Fruit fly (Drosophila melanogaster): ENCODE measurements around the gene Xrcc2.
A peak's percentile ranks its signal among the peaks of the same experiment; 100 is the strongest.

The Xrcc2 gene

DNA sequence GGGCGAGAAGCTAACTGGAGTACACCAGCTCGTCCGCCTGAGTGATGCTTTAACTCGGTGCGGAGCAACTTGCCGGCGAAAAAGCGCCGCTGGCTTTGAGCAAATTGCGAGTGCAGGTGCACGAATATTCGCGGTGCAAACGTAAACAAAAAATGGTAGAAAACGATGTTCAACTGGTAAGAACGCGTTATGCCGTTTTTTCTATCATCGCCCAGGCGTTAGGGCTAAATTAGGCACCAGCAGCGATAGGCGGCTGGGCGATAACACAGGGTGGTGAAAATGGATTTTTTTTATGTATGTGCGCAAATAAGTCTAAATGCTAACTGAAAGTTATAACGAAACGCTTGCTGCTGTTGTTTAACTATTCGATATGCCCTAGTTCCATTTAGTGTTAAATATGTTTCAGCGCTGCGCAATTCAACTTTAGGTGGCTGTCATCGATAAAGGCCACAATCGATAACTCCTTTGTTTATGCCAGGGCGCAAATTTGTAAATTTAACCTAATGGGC is at the start of gene Xrcc2, which contains the start of gene Pgant7:
Gene Xrcc2, plus strand, starts transcription at position 449 of the 509 bp plus-strand sequence.
Gene Pgant7, minus strand, starts transcription at position 308 of the 509 bp plus-strand sequence.
- TF ChIP-seq CG17612 (GFP tag; IDR thresholded peaks at IDR 0.05) (no peak), MBD-R2 (GFP tag; IDR thresholded peaks at IDR 0.05) (peak; percentile 65; the same call in 1 of the 2 replicates), row (GFP tag; IDR thresholded peaks at IDR 0.05) (0 out of 3 replicates have a peak, but pooled peaks have one; percentile 26), CG17186 (GFP tag; optimal IDR thresholded peaks at IDR 0.05) (peak; percentile 92), gfzf (GFP tag; optimal IDR thresholded peaks at IDR 0.05) (peak; percentile 88), Fer2 (tag; optimal IDR thresholded peaks at IDR 0.05) (no peak), CG2116 (GFP tag; optimal IDR thresholded peaks at IDR 0.05) (peak; percentile 79), CG13424 (tag; optimal IDR thresholded peaks at IDR 0.05) (no peak), org-1 (GFP tag; optimal IDR thresholded peaks at IDR 0.05) (no peak), CG42726 (GFP tag; IDR thresholded peaks at IDR 0.05; ENCODE audit: partially characterized antibody) (no peak), phol (tag; optimal IDR thresholded peaks at IDR 0.05) (peak; percentile 39), CG3065 (GFP tag; optimal IDR thresholded peaks at IDR 0.05) (no peak), Opbp (GFP tag; IDR thresholded peaks at IDR 0.05; ENCODE audit: partially characterized antibody) (peak; percentile 55; the same call in 1 of the 3 replicates), CG2129 (GFP tag; IDR thresholded peaks at IDR 0.05; ENCODE audit: partially characterized antibody) (peak; percentile 34; the same call in 1 of the 2 replicates), tup (GFP tag; optimal IDR thresholded peaks at IDR 0.05) (no peak), Sin3A (optimal IDR thresholded peaks at IDR 0.05) (peak; percentile 85), Myb (GFP tag; optimal IDR thresholded peaks at IDR 0.05) (peak; percentile 7), CG15479 (GFP tag; optimal IDR thresholded peaks at IDR 0.05) (peak; percentile 14), trem (tag; optimal IDR thresholded peaks at IDR 0.05) (peak; percentile 56), mld (GFP tag; IDR thresholded peaks at IDR 0.05; ENCODE audit: partially characterized antibody) (peak; percentile 48; the same call in 1 of the 3 replicates), Ets65A (GFP tag) (no peak), sens (GFP tag) (no peak), HmgZ (tag; optimal IDR thresholded peaks at IDR 0.05) (peak; percentile 1), peb (GFP tag; IDR thresholded peaks at IDR 0.05) (no peak), CG13287 (GFP tag; IDR thresholded peaks at IDR 0.05; ENCODE audit: partially characterized antibody) (peak; percentile 88), da (GFP tag; optimal IDR thresholded peaks at IDR 0.05) (no peak), inv (GFP tag; IDR thresholded peaks at IDR 0.05; ENCODE audit: partially characterized antibody) (peak; percentile 32; the same call in 1 of the 2 replicates), Deaf1 (tag; optimal IDR thresholded peaks at IDR 0.05) (peak; percentile 8), nerfin-1 (tag; optimal IDR thresholded peaks at IDR 0.05) (no peak), kah (GFP tag; optimal IDR thresholded peaks at IDR 0.05) (peak; percentile 67), crp (GFP tag; optimal IDR thresholded peaks at IDR 0.05) (no peak), NK7.1 (GFP tag; optimal IDR thresholded peaks at IDR 0.05) (no peak), CG11504 (tag; optimal IDR thresholded peaks at IDR 0.05) (peak; percentile 73), Side (GFP tag; optimal IDR thresholded peaks at IDR 0.05) (no peak), CG14667 (GFP tag; IDR thresholded peaks at IDR 0.05) (no peak), CG15601 (tag; optimal IDR thresholded peaks at IDR 0.05) (peak; percentile 46), CG17829 (tag; optimal IDR thresholded peaks at IDR 0.05) (peak; percentile 20), E2f2 (GFP tag; IDR thresholded peaks at IDR 0.05) (peak; percentile 85), CG7987 (GFP tag; optimal IDR thresholded peaks at IDR 0.05) (no peak), CG7556 (GFP tag; optimal IDR thresholded peaks at IDR 0.05) (no peak), tna (GFP tag; IDR thresholded peaks at IDR 0.05; ENCODE audit: partially characterized antibody) (peak; percentile 59; the same call in 1 of the 2 replicates), CG33557 (GFP tag; optimal IDR thresholded peaks at IDR 0.05) (no peak), sc (optimal IDR thresholded peaks at IDR 0.05) (no peak), sc (GFP tag; optimal IDR thresholded peaks at IDR 0.05) (no peak), Dref (GFP tag; IDR thresholded peaks at IDR 0.05) (peak; percentile 71), Doc2 (GFP tag; IDR thresholded peaks at IDR 0.05) (no peak), Lhr (GFP tag; optimal IDR thresholded peaks at IDR 0.05) (peak; percentile 26), Atf3 (GFP tag; optimal IDR thresholded peaks at IDR 0.05) (no peak), knrl (GFP tag; IDR thresholded peaks at IDR 0.05; ENCODE audit: partially characterized antibody) (peak; percentile 65), HLH54F (GFP tag; optimal IDR thresholded peaks at IDR 0.05) (no peak)

Data from whole organism, embryonic.